Fruit fly (Drosophila melanogaster): ENCODE data around the gene osp.

osp gene

dm6 chr2L:14563626-14564025, 125.5 kb downstream of the osp start, which contains the start of gene CG3473:
Gene CG3473 (minus strand): TSS chr2L:14563726.
- TF ChIP-seq CG7101 (tag; optimal IDR thresholded peaks at IDR 0.05) (no peak), toe (GFP tag; optimal IDR thresholded peaks at IDR 0.05) (no peak), CG7045 (GFP tag; optimal IDR thresholded peaks at IDR 0.05) (no peak)

DNA sequence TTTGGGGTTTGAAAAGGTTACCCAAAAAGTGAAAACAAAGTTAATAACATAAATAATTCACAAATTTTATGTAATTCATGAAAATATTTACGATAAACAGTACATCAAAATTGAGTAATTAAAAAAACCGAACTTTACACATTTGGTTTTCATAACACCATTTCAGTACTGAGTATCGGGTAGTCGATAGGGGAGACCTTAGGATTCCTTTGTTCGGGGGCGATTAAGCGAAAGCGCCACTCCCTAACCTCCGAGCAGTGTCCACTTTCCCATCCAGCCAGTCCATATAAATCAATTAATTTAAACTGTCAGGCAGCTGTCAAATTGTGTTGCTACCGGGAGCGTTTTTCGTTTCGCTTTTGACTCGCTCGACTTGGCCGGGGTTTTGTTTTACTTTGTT, 126.8 kb downstream of the osp start:
- TF ChIP-seq CG5204 (GFP tag; optimal IDR thresholded peaks at IDR 0.05) (no peak), Mnt (GFP tag; optimal IDR thresholded peaks at IDR 0.05) (no peak), CG7045 (GFP tag; optimal IDR thresholded peaks at IDR 0.05) (no peak), ovo (GFP tag; optimal IDR thresholded peaks at IDR 0.05) (no peak), cic (GFP tag; optimal IDR thresholded peaks at IDR 0.05) (no peak), CG12768 (GFP tag; optimal IDR thresholded peaks at IDR 0.05) (no peak), CG11617 (GFP tag; optimal IDR thresholded peaks at IDR 0.05) (no peak), CG7101 (tag; optimal IDR thresholded peaks at IDR 0.05) (no peak), Clk (GFP tag; optimal IDR thresholded peaks at IDR 0.05) (no peak), tj (GFP tag; optimal IDR thresholded peaks at IDR 0.05) (no peak), Crg-1 (GFP tag; optimal IDR thresholded peaks at IDR 0.05) (no peak), toe (GFP tag; optimal IDR thresholded peaks at IDR 0.05) (no peak)

DNA sequence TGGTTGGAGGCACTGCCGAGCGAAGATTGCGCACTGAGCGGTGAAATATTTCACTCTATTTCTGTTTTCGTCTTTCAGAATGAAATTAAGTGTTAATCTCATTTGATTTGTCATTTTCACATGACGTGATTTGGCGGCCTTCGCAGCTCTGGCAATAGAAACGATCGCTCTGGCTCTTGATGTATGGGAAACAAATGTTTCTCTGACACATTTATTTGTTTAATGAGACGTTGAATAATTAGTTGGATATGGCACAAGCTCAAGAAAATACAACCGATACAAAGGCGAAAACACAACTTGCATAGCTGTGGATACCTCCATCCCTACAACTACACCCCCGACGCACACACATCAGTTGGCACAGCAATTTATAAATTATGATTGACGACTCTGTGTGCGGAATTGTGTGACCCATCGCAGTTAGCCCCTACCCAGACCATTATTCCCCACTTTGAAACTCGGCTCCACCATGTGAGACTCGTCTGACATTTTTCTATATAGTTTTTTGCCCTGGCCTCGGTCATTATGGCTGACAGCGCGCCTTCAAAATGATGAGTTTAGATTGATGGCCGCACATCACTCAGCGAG, 130.2 kb downstream of the osp start:
- no peak for TF ChIP-seq cnc (optimal IDR thresholded peaks at IDR 0.05)
- no peak for TF ChIP-seq Clk (GFP tag; optimal IDR thresholded peaks at IDR 0.05)
- TF ChIP-seq tj (GFP tag; optimal IDR thresholded peaks at IDR 0.05), result no peak
- TF ChIP-seq kay (GFP tag; ENCODE audit: borderline replicate concordance), result peak; percentile 49
- no peak for TF ChIP-seq CG7045 (GFP tag; optimal IDR thresholded peaks at IDR 0.05)

dm6 chr2L:14557743-14558142, 131.4 kb downstream of the osp start:
- TF ChIP-seq CG7045 (GFP tag; optimal IDR thresholded peaks at IDR 0.05) (no peak), CG5204 (GFP tag; optimal IDR thresholded peaks at IDR 0.05) (no peak), toe (GFP tag; optimal IDR thresholded peaks at IDR 0.05) (no peak), CG12768 (GFP tag; optimal IDR thresholded peaks at IDR 0.05) (no peak), bab1 (GFP tag; optimal IDR thresholded peaks at IDR 0.05) (no peak)

DNA sequence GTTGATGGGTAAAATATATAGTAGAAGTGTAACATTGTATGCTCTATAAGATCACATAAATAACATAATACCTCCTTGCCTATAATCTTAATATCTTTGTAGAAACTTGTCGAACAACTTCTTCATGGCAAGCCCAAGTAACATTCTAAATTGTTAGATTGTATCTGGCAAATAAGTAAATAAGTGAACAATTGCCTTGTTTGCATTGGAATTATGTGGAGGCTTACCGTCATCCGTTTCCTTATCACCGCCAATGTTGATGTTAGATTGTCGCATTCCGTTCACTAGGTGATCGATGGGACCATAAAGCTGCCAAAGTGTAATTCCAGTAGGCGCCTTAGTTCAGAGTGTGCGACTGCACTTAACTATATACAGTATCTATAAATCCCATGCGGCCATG, 132.3 kb downstream of the osp start:
- TF ChIP-seq Hr96 (GFP tag; optimal IDR thresholded peaks at IDR 0.05), result no peak
- no peak for TF ChIP-seq CG1620 (GFP tag; optimal IDR thresholded peaks at IDR 0.05)
- no peak for TF ChIP-seq CG14711 (tag; optimal IDR thresholded peaks at IDR 0.05)
- TF ChIP-seq cnc (optimal IDR thresholded peaks at IDR 0.05), result no peak
- no peak for TF ChIP-seq CG12768 (GFP tag; optimal IDR thresholded peaks at IDR 0.05)
- TF ChIP-seq toe (GFP tag; optimal IDR thresholded peaks at IDR 0.05), result no peak
- TF ChIP-seq kay (GFP tag; ENCODE audit: borderline replicate concordance), result no peak
- no peak for TF ChIP-seq tj (GFP tag; optimal IDR thresholded peaks at IDR 0.05)
- no peak for TF ChIP-seq Clk (GFP tag; optimal IDR thresholded peaks at IDR 0.05)
- no peak for TF ChIP-seq CG5204 (GFP tag; optimal IDR thresholded peaks at IDR 0.05)
- TF ChIP-seq Mnt (GFP tag; optimal IDR thresholded peaks at IDR 0.05), result no peak

DNA sequence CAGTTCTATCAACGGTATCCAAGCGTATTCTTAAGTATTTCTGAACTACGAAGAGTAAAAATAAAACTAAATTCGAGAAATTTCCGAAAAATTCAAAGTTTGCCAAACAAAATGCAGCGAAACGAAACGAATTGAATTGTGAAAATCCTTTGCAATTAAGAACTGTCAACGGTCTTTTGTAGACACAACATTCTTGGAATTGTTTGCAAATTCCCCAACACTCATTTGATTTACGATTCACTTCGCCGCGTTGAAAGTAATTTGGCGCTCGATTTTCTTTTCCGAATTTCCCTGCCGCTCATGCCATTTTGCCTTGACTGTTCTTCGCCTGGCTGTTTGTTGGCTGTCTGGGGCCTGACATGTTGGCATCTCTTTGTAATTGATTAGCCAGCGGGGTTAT, 132.9 kb downstream of the osp start:
- no peak for TF ChIP-seq Mnt (GFP tag; optimal IDR thresholded peaks at IDR 0.05)
- no peak for TF ChIP-seq Hr96 (GFP tag; optimal IDR thresholded peaks at IDR 0.05)
- no peak for TF ChIP-seq cnc (optimal IDR thresholded peaks at IDR 0.05)
- no peak for TF ChIP-seq CG7045 (GFP tag; optimal IDR thresholded peaks at IDR 0.05)
- TF ChIP-seq CG7101 (tag; optimal IDR thresholded peaks at IDR 0.05), result no peak
- TF ChIP-seq CG12768 (GFP tag; optimal IDR thresholded peaks at IDR 0.05), result no peak
- TF ChIP-seq Crg-1 (GFP tag; optimal IDR thresholded peaks at IDR 0.05), result no peak
- no peak for TF ChIP-seq bab1 (GFP tag; optimal IDR thresholded peaks at IDR 0.05)
- TF ChIP-seq CG33017 (tag; optimal IDR thresholded peaks at IDR 0.05), result no peak
- no peak for TF ChIP-seq cic (GFP tag; optimal IDR thresholded peaks at IDR 0.05)
- no peak for TF ChIP-seq ovo (GFP tag; optimal IDR thresholded peaks at IDR 0.05)
- no peak for TF ChIP-seq tj (GFP tag; optimal IDR thresholded peaks at IDR 0.05)
- TF ChIP-seq pad (GFP tag; optimal IDR thresholded peaks at IDR 0.05), result no peak
- no peak for TF ChIP-seq kay (GFP tag; ENCODE audit: borderline replicate concordance)
- TF ChIP-seq CG1620 (GFP tag; optimal IDR thresholded peaks at IDR 0.05), result no peak
- no peak for TF ChIP-seq toe (GFP tag; optimal IDR thresholded peaks at IDR 0.05)
- TF ChIP-seq Clk (GFP tag; optimal IDR thresholded peaks at IDR 0.05), result no peak
- TF ChIP-seq CG5204 (GFP tag; optimal IDR thresholded peaks at IDR 0.05), result no peak
- no peak for TF ChIP-seq CG11617 (GFP tag; optimal IDR thresholded peaks at IDR 0.05)

DNA sequence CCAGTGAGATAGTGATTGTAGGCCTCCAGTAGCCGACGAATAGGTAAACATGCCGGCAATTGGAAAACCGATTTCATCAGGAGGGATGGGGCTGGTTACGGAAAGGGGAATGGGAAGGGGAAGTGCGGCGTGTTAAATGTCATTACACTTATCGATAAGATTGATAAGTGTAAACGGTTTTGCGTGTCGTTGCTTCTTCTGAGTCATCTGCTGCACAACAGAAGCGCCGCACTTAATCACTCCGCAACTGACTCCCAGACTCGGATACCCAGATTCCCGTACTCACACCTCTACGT, 134.6 kb downstream of the osp start:
- TF ChIP-seq ovo (GFP tag; optimal IDR thresholded peaks at IDR 0.05) (no peak), toe (GFP tag; optimal IDR thresholded peaks at IDR 0.05) (no peak), CG1620 (GFP tag; optimal IDR thresholded peaks at IDR 0.05) (no peak), cic (GFP tag; optimal IDR thresholded peaks at IDR 0.05) (no peak), kay (GFP tag; ENCODE audit: borderline replicate concordance) (no peak), CG5204 (GFP tag; optimal IDR thresholded peaks at IDR 0.05) (no peak), Hr96 (GFP tag; optimal IDR thresholded peaks at IDR 0.05) (no peak), CG33017 (tag; optimal IDR thresholded peaks at IDR 0.05) (no peak), CG7101 (tag; optimal IDR thresholded peaks at IDR 0.05) (no peak), Crg-1 (GFP tag; optimal IDR thresholded peaks at IDR 0.05) (no peak), CG7045 (GFP tag; optimal IDR thresholded peaks at IDR 0.05) (no peak), CG12768 (GFP tag; optimal IDR thresholded peaks at IDR 0.05) (no peak), CG11617 (GFP tag; optimal IDR thresholded peaks at IDR 0.05) (no peak), pad (GFP tag; optimal IDR thresholded peaks at IDR 0.05) (no peak), cnc (optimal IDR thresholded peaks at IDR 0.05) (no peak), CG14711 (tag; optimal IDR thresholded peaks at IDR 0.05) (no peak), tj (GFP tag; optimal IDR thresholded peaks at IDR 0.05) (no peak), bab1 (GFP tag; optimal IDR thresholded peaks at IDR 0.05) (no peak)
